Worm (Caenorhabditis elegans) whole organism, L4 larva: ENCODE data around the gene C04G6.11.
A peak's percentile ranks its signal among the peaks of the same experiment; 100 is the strongest.

ENCODE experiments used
- aha-1 ChIP-seq: fragments of 150-350 bp; peaks from one replicate; lab custom pipeline; 2014; ENCODE audit warnings: missing biosample characterization, missing genetic modification characterization
- ceh-20 ChIP-seq: fragments of 200-800 bp; sonication (Bioruptor generic); IDR thresholded peaks from 2 replicates; pipeline ENCODE4 v1.3.6; 2022; ENCODE audit warnings: missing genetic modification reagents, missing genetic modification characterization, missing compliant biosample characterization
- ceh-62 ChIP-seq: sonication (generic microtip); optimal IDR thresholded peaks from 2 replicates; lab custom pipeline; 2017; ENCODE audit warnings: missing biosample characterization, missing genetic modification characterization
- ces-1 ChIP-seq: fragments of 150-350 bp; sonication (generic microtip); optimal IDR thresholded peaks from 4 replicates; lab custom pipeline; 2014; ENCODE audit warnings: missing biosample characterization, missing genetic modification reagents, missing genetic modification characterization
- daf-16 ChIP-seq, 3 experiments: sonication (generic microtip); optimal IDR thresholded peaks; 2 replicates each; lab custom pipeline; 2016 to 2017; ENCODE audit warnings: missing genetic modification characterization in 3 of 3, missing genetic modification reagents in 3 of 3, mild to moderate bottlenecking in 2 of 3, missing compliant biosample characterization in 2 of 3, missing biosample characterization in 1 of 3, moderate library complexity in 1 of 3
- daf-8 ChIP-seq: fragments of 200-800 bp; sonication (Bioruptor generic); IDR thresholded peaks from 2 replicates; pipeline ENCODE4 v1.3.6; 2022; ENCODE audit warnings: missing genetic modification characterization, missing compliant biosample characterization
- dmd-8 ChIP-seq: fragments of 200-800 bp; sonication (Bioruptor generic); IDR thresholded peaks from 2 replicates; pipeline ENCODE4 v1.3.6; 2022; ENCODE audit warnings: missing genetic modification characterization, missing compliant biosample characterization
- dve-1 ChIP-seq: sonication (generic microtip); optimal IDR thresholded peaks from 2 replicates; lab custom pipeline; 2017; ENCODE audit warnings: antibody characterized with exemption, mild to moderate bottlenecking, missing genetic modification characterization, missing compliant biosample characterization; ENCODE audit not compliant: insufficient read depth
- egl-43 ChIP-seq: fragments of 200-800 bp; sonication (Bioruptor generic); IDR thresholded peaks from 2 replicates; pipeline ENCODE4 v1.3.6; 2022; ENCODE audit warnings: missing genetic modification reagents, missing genetic modification characterization, missing compliant biosample characterization
- fos-1 ChIP-seq: fragments of 150-350 bp; optimal IDR thresholded peaks from 2 replicates; lab custom pipeline; 2014; ENCODE audit warnings: missing biosample characterization, missing genetic modification characterization
- hif-1 ChIP-seq, 2 experiments: sonication (generic microtip); optimal IDR thresholded peaks; 2 replicates each; lab custom pipeline; 2016 to 2017; ENCODE audit warnings: missing compliant biosample characterization in 2 of 2, missing genetic modification characterization in 2 of 2, missing genetic modification reagents in 2 of 2, missing genotype in 2 of 2, mild to moderate bottlenecking in 1 of 2
- jun-1 ChIP-seq: fragments of 150-350 bp; optimal IDR thresholded peaks from 2 replicates; lab custom pipeline; 2014; ENCODE audit warnings: missing biosample characterization, missing genetic modification reagents, missing genetic modification characterization
- lin-15B ChIP-seq: fragments of 150-350 bp; sonication (generic microtip); optimal IDR thresholded peaks from 3 replicates; lab custom pipeline; 2014; ENCODE audit warnings: missing biosample characterization, missing genetic modification characterization
- lin-29 ChIP-seq: fragments of 200-800 bp; sonication (Bioruptor generic); IDR thresholded peaks from 2 replicates; pipeline ENCODE4 v1.3.6; 2022; ENCODE audit warnings: missing genetic modification reagents, missing genetic modification characterization, missing compliant biosample characterization
- lir-3 ChIP-seq: sonication (generic microtip); optimal IDR thresholded peaks from 2 replicates; lab custom pipeline; 2016; ENCODE audit warnings: mild to moderate bottlenecking, missing genetic modification characterization, missing compliant biosample characterization
- mdl-1 ChIP-seq, 2 experiments: fragments of 150-350 bp in 1 of 2; sonication (generic microtip) in 1 of 2; optimal IDR thresholded peaks; 2 replicates each; lab custom pipeline; 2014 to 2017; ENCODE audit warnings: missing biosample characterization in 2 of 2, missing genetic modification characterization in 2 of 2
- mdt-29 ChIP-seq: fragments of 200-800 bp; sonication (Bioruptor generic); IDR thresholded peaks from 2 replicates; pipeline ENCODE4 v1.3.6; 2022; ENCODE audit warnings: missing genetic modification reagents, missing genetic modification characterization, missing compliant biosample characterization
- mep-1 ChIP-seq: fragments of 150-350 bp; sonication (generic microtip); optimal IDR thresholded peaks from 3 replicates; lab custom pipeline; 2014; ENCODE audit warnings: missing biosample characterization, missing genetic modification characterization
- mxl-2 ChIP-seq: fragments of 200-800 bp; sonication (Bioruptor generic); conservative IDR thresholded peaks from 2 replicates; pipeline ENCODE4 v1.3.6; 2022; ENCODE audit warnings: missing genetic modification reagents, missing genetic modification characterization, missing compliant biosample characterization
- mxl-3 ChIP-seq: fragments of 200-800 bp; sonication (Bioruptor generic); optimal IDR thresholded peaks from 2 replicates; lab custom pipeline; 2018; ENCODE audit warnings: mild to moderate bottlenecking, missing genetic modification characterization, missing compliant biosample characterization
- nhr-102 ChIP-seq: sonication (generic microtip); optimal IDR thresholded peaks from 2 replicates; lab custom pipeline; 2016; ENCODE audit warnings: mild to moderate bottlenecking, missing genetic modification characterization, moderate library complexity, missing compliant biosample characterization
- nhr-25 ChIP-seq: sonication (generic microtip); optimal IDR thresholded peaks from 2 replicates; lab custom pipeline; 2017; ENCODE audit warnings: missing genetic modification characterization, mild to moderate bottlenecking, missing compliant biosample characterization, antibody characterized with exemption, moderate library complexity, borderline replicate concordance; ENCODE audit not compliant: insufficient read depth
- nhr-28 ChIP-seq: fragments of 150-350 bp; optimal IDR thresholded peaks from 2 replicates; lab custom pipeline; 2014; ENCODE audit warnings: missing biosample characterization, missing genetic modification characterization
- pha-4 ChIP-seq, 2 experiments: fragments of 150-350 bp in 1 of 2; fragments of 200-800 bp in 1 of 2; sonication (Bioruptor generic) in 1 of 2; IDR thresholded peaks in 1 of 2; optimal IDR thresholded peaks in 1 of 2; 2 replicates each; pipeline versions ENCODE4 v1.3.6 to Lab custom; 2014 to 2022; ENCODE audit warnings: missing genetic modification characterization in 2 of 2, missing genetic modification reagents in 2 of 2, missing biosample characterization in 1 of 2, missing compliant biosample characterization in 1 of 2
- saeg-2 ChIP-seq: fragments of 200-800 bp; sonication (Bioruptor generic); IDR thresholded peaks from 2 replicates; pipeline ENCODE4 v1.3.6; 2022; ENCODE audit warnings: missing genetic modification reagents, missing genetic modification characterization, missing compliant biosample characterization
- snpc-4 ChIP-seq: fragments of 150-350 bp; optimal IDR thresholded peaks from 2 replicates; lab custom pipeline; 2014; ENCODE audit warnings: missing biosample characterization, missing genetic modification characterization
- tag-97 ChIP-seq: fragments of 200-800 bp; sonication (Bioruptor generic); IDR thresholded peaks from 2 replicates; pipeline ENCODE4 v1.3.6; 2022; ENCODE audit warnings: missing genetic modification characterization, missing compliant biosample characterization
- tra-1 ChIP-seq: fragments of 200-800 bp; sonication (Bioruptor generic); IDR thresholded peaks from 2 replicates; pipeline ENCODE4 v1.3.6; 2022; ENCODE audit warnings: missing genetic modification reagents, missing genetic modification characterization, missing compliant biosample characterization
- unc-130 ChIP-seq: sonication (generic microtip); optimal IDR thresholded peaks from 2 replicates; lab custom pipeline; 2016; ENCODE audit warnings: missing genetic modification reagents, missing genetic modification characterization, missing compliant biosample characterization
- unc-39 ChIP-seq: sonication (generic microtip); optimal IDR thresholded peaks from 2 replicates; lab custom pipeline; 2017; ENCODE audit warnings: missing biosample characterization, missing genetic modification characterization
- unc-62 ChIP-seq, 3 experiments: fragments of 150-350 bp in 1 of 3; sonication (generic microtip); optimal IDR thresholded peaks in 2 of 3; peaks in 1 of 3; 1 replicate in 1 of 3; 2 replicates in 2 of 3; lab custom pipeline; 2014 to 2017; ENCODE audit warnings: missing biosample characterization in 3 of 3, missing genetic modification characterization in 3 of 3, missing genetic modification reagents in 3 of 3, missing genotype in 1 of 3
- zag-1 ChIP-seq: fragments of 150-350 bp; optimal IDR thresholded peaks from 2 replicates; lab custom pipeline; 2014; ENCODE audit warnings: missing biosample characterization, missing genetic modification characterization
- zip-2 ChIP-seq: fragments of 150-350 bp; optimal IDR thresholded peaks from 2 replicates; lab custom pipeline; 2014; ENCODE audit warnings: missing biosample characterization, missing genetic modification characterization
- ztf-7 ChIP-seq: fragments of 150-350 bp; optimal IDR thresholded peaks from 2 replicates; lab custom pipeline; 2014; ENCODE audit warnings: missing biosample characterization, missing genetic modification characterization

C04G6.11 gene

DNA sequence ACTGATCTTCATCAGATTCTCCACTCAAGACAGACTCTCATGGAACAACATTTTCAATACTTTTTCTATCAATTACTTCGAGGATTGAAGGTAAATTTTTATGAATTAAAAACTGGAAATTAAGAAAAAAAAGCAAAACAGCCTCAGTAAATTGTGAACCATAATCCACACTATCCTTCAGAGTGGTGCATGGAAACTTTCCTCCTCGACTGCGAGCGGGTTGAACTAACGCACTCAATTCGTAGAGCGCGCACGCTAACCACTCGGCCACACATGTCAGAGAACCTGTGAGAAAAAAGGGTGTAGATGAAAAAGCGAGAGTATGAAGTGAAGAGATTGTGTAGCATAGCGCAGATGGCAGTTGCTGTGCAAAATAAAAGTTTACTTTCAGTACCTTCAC is 1.4 kb upstream of the C04G6.11 start (continued):
- TF ChIP-seq nhr-28 (tag; lab: Kevin White, UChicago) (peak; percentile 38), nhr-102 (tag; lab: Kevin White, UChicago) (peak; percentile 82), daf-8 (GFP tag; lab: Robert Waterston, UW) (no peak), mdt-29 (peak; percentile 59)

DNA sequence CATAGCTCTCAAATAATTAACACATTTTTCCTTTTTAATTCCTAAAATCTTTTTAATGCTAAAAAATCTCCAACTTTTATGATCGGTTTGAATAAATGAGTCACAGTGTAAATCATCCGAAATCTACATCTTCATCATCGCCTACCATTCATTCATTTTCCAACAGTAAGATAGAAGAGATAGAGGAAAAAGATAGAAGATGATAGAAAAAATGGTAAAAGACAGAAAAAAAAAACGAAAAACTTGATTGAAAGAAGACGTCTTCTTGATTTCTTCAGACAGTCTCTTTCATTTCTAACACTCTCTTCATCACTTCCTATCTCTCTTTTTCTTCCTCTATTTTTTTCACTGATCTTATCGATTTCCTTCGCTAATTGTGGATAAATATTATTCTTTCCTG is 445 bp downstream of the C04G6.11 start:
- TF ChIP-seq ceh-62 (tag; lab: Kevin White, UChicago) (no peak), mxl-3 (GFP tag; lab: Kevin White, UChicago) (no peak), nhr-28 (tag; lab: Kevin White, UChicago) (peak; percentile 16), tra-1 (GFP tag; lab: Robert Waterston, UW) (no peak), zip-2 (no peak), dve-1 (tag; lab: Kevin White, UChicago) (no peak)

DNA sequence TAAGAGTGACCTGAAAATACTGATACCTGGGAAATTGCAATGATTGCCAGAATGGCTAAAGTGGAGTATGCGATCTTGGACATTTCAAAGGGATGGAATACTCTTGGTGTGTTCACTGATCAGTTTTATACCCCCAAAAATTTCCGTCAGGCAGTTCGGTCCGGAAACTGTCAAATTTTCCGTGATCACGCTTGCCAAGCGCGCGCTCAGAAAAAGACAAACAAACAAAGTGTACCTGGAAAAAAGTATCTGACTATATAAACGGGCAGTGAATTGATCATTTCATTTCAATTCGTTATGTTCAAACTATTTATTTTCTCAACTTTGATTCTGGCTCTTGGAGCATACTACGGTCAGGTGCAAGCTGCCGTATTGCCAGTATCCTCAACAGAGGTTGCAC is 1.9 kb downstream of the C04G6.11 start, which contains the start of the genes idpb-3 and idpb-1:
Gene idpb-3, minus strand, starts transcription at position 101 of the 400 bp plus-strand sequence.
Gene idpb-1, plus strand, starts transcription at position 284 of the 400 bp plus-strand sequence.
- peak; percentile 51 for TF ChIP-seq aha-1 (tag; lab: Kevin White, UChicago)
- TF ChIP-seq daf-8 (GFP tag; lab: Robert Waterston, UW): no peak
- TF ChIP-seq, all 104 proteins: peak for 1

DNA sequence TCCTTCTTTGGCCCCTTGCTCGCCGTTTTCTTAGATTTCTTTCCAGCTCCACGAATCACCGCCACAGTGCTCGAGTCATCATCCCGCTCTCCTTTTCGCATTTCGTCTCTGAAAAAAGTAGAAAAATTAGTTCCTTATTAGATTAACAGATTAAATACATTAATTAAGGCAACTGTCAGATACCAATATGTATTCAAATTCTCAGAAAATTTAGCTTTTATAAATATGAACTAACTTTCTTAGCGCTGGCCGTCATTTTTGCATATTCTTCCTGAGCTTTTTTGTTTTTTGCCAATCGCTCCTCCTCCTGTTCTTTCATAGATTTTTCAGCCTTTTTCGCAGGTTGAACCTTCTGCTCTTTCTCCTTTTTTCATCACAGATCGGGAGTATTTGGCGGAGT is 4.0 kb downstream of the C04G6.11 start, which contains the start of gene C04G6.6:
Gene C04G6.6, minus strand, starts transcription at position 101 of the 400 bp plus-strand sequence.
- no peak for TF ChIP-seq mep-1

DNA sequence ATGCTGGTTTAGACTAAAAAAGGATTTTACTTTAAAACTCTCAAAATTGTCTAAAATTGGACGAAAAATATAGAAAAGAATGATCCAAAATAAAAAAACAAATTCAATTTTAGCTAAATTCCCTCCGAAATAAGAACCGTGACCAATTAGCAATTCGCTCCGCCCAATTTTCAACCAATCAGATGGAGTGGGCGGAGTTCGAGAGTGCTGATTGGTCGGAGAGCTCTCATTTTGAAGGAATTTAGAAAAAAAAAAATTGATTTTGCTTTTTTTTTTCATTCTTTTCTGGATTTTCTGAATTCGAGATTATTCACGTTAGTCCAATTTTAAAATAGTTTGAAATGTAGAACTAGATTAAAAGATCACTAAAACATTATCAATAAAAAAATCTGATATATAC is 4.6 kb downstream of the C04G6.11 start:
- TF ChIP-seq dmd-8 (GFP tag; lab: Robert Waterston, UW) (no peak), unc-62 (GFP tag; optimal IDR thresholded peaks at IDR 0.05 in 1 of 2; lab: Kevin White, UChicago) (peak in 1 of 2 experiments; percentile 73), unc-62 (tag; optimal IDR thresholded peaks at IDR 0.05; lab: Kevin White, UChicago) (no peak)
- TF ChIP-seq, all 104 proteins: peak for 1

DNA sequence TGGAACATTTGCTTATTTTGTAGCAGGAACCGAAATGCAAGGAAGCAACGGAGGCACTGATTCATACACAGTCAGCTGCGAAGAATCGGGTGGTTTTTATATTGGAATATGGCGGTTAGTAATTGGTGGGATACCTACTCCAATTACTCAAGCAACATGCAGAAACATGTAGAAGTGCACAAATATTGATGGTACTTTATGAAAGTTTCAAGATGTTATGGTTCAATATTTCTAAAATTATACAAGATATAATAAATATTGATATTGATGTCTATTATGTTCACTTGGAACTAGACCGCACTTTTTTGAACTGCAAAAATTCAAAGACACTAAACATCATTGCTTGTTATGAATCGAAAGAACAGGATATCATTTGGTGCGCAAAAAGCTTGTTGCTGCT is 9.7 kb downstream of the C04G6.11 start, which contains the start of gene C04G6.13:
Gene C04G6.13, plus strand, starts transcription at position 301 of the 400 bp plus-strand sequence.
- TF ChIP-seq unc-62 (GFP tag; optimal IDR thresholded peaks at IDR 0.05 in 1 of 2; lab: Kevin White, UChicago) (peak in 1 of 2 experiments; percentile 35), unc-62 (tag; optimal IDR thresholded peaks at IDR 0.05; lab: Kevin White, UChicago) (no peak), saeg-2 (GFP tag; lab: Robert Waterston, UW) (no peak)

DNA sequence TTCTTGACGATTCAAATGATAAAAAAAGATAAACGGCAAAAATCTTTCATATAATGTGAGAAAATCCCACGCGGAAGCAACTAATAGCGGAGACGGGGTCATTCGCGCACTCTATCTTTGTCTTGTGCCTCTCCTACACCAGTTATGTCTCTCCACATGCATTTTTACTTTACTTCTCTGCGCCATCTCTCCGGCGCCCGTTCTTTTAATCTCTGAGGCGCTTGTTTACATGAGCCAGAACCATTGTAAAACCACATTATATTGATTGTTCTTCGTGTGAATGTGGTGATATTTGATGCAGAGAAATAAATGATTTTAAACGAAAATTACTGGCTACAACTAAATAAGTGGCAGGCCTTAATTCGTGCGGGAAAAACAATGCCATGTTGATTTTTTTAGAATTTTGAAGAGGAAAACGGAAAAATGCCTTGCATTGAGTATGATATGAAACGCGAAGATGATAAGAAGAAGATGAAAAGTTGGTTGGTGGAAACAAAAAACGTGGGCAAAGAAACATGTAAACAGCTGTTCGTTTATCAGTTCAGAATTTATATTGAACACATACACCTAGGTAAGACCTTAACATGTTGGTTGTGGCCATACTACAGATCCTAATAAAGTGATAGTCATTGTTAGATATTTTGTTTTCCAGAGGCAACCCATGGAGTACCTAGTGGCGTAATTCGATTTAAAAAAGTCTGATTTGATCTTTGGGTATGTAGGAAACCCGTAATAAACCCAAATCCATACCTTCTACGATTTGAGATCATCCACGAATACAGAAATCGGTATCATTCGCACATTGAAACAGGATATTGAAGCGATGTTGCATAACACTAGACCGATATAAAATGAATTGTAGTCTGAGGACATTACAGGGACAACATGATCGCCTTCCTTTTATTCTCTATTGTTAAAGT is 11.0 kb downstream of the C04G6.11 start, which contains the start of gene C04G6.2:
Gene C04G6.2, plus strand, starts transcription at position 870 of the 920 bp plus-strand sequence.
- TF ChIP-seq zag-1 (tag; lab: Kevin White, UChicago): no peak
- no peak for TF ChIP-seq lir-3 (tag; lab: Kevin White, UChicago)
- no peak for TF ChIP-seq daf-8 (GFP tag; lab: Robert Waterston, UW)
- no peak for TF ChIP-seq lin-15B (tag; lab: Kevin White, UChicago)
- TF ChIP-seq hif-1 (tag; optimal IDR thresholded peaks at IDR 0.05; lab: Kevin White, UChicago): no peak
- peak in 1 of 2 experiments; percentile 3 for TF ChIP-seq daf-16 (GFP tag; optimal IDR thresholded peaks at IDR 0.05; lab: Kevin White, UChicago)
- peak; percentile 81 for TF ChIP-seq daf-16 (tag; optimal IDR thresholded peaks at IDR 0.05; lab: Kevin White, UChicago)
- TF ChIP-seq lin-29 (GFP tag; lab: Robert Waterston, UW): no peak
- no peak for TF ChIP-seq ces-1 (GFP tag; lab: Kevin White, UChicago)
- no peak for TF ChIP-seq pha-4 (GFP tag; IDR thresholded peaks at IDR 0.05; lab: Robert Waterston, UW)
- peak; percentile 34 for TF ChIP-seq pha-4 (tag; optimal IDR thresholded peaks at IDR 0.05; lab: Kevin White, UChicago)
- no peak for TF ChIP-seq egl-43 (GFP tag; lab: Robert Waterston, UW)
- TF ChIP-seq nhr-25: no peak
- TF ChIP-seq ztf-7: no peak
- no peak for TF ChIP-seq tag-97 (GFP tag; lab: Robert Waterston, UW)
- TF ChIP-seq snpc-4 (tag; lab: Kevin White, UChicago): no peak
- TF ChIP-seq jun-1: no peak
- no peak for TF ChIP-seq mxl-2 (GFP tag; lab: Robert Waterston, UW)
- TF ChIP-seq unc-130 (GFP tag; lab: Kevin White, UChicago): no peak
- TF ChIP-seq ceh-20 (GFP tag; lab: Robert Waterston, UW): no peak
- no peak for TF ChIP-seq fos-1 (tag; lab: Kevin White, UChicago)
- no peak for TF ChIP-seq unc-39 (tag; lab: Kevin White, UChicago)
- peak; percentile 18 to 67 for TF ChIP-seq mdl-1 (tag; optimal IDR thresholded peaks at IDR 0.05; lab: Kevin White, UChicago)
